Worm (Caenorhabditis elegans) whole organism, early embryonic: ENCODE data around the gene tmed-13.

ENCODE experiments used
- B0310.2 ChIP-seq: sonication (generic microtip); optimal IDR thresholded peaks from 2 replicates; lab custom pipeline; 2016; ENCODE audit warnings: mild to moderate bottlenecking, missing genetic modification characterization, missing compliant biosample characterization
- F13C5.2 ChIP-seq: sonication (generic microtip); optimal IDR thresholded peaks from 2 replicates; lab custom pipeline; 2017; ENCODE audit warnings: mild to moderate bottlenecking, missing genetic modification characterization, inconsistent platforms, missing compliant biosample characterization
- aly-1 ChIP-seq: sonication (generic microtip); optimal IDR thresholded peaks from 2 replicates; lab custom pipeline; 2016; ENCODE audit warnings: missing genetic modification characterization, missing compliant biosample characterization
- ama-1 ChIP-seq: fragments of 150-350 bp; optimal IDR thresholded peaks from 2 replicates; lab custom pipeline; 2014
- ceh-13 ChIP-seq: fragments of 200-800 bp; sonication (Bioruptor generic); optimal IDR thresholded peaks from 2 replicates; lab custom pipeline; 2018; ENCODE audit warnings: mild to moderate bottlenecking, missing genetic modification characterization, missing compliant biosample characterization
- ceh-36 ChIP-seq: sonication (generic microtip); optimal IDR thresholded peaks from 2 replicates; lab custom pipeline; 2016; ENCODE audit warnings: missing genetic modification characterization, inconsistent platforms, missing compliant biosample characterization
- ets-7 ChIP-seq: sonication (generic microtip); optimal IDR thresholded peaks from 2 replicates; lab custom pipeline; 2016; ENCODE audit warnings: missing genotype, missing genetic modification characterization, missing compliant biosample characterization
- flt-1 ChIP-seq: fragments of 200-800 bp; sonication (Bioruptor generic); IDR thresholded peaks from 2 replicates; pipeline ENCODE4 v1.3.6; 2022; ENCODE audit warnings: missing genetic modification characterization, missing compliant biosample characterization
- hmbx-1 ChIP-seq: sonication (generic microtip); optimal IDR thresholded peaks from 2 replicates; lab custom pipeline; 2016; ENCODE audit warnings: mild to moderate bottlenecking, missing genetic modification characterization, missing compliant biosample characterization
- hmg-4 ChIP-seq: fragments of 200-800 bp; sonication (Bioruptor generic); optimal IDR thresholded peaks from 2 replicates; lab custom pipeline; 2018; ENCODE audit warnings: mild to moderate bottlenecking, missing genetic modification characterization, missing compliant biosample characterization
- hnd-1 ChIP-seq: sonication (generic microtip); optimal IDR thresholded peaks from 2 replicates; lab custom pipeline; 2016; ENCODE audit warnings: missing genetic modification characterization, missing compliant biosample characterization
- pes-1 ChIP-seq: fragments of 200-800 bp; sonication (Bioruptor generic); IDR thresholded peaks from 2 replicates; pipeline ENCODE4 v1.3.6; 2022; ENCODE audit warnings: missing genetic modification reagents, missing genetic modification characterization, missing compliant biosample characterization
- scrt-1 ChIP-seq: fragments of 200-800 bp; sonication (Bioruptor generic); IDR thresholded peaks from 2 replicates; pipeline ENCODE4 v1.3.6; 2022; ENCODE audit warnings: missing genetic modification characterization, missing compliant biosample characterization
- tbx-11 ChIP-seq: fragments of 200-800 bp; sonication (Bioruptor generic); IDR thresholded peaks from 2 replicates; pipeline ENCODE4 v1.3.6; 2022; ENCODE audit warnings: missing genetic modification characterization, missing compliant biosample characterization
- tbx-37 ChIP-seq: fragments of 200-800 bp; sonication (Bioruptor generic); conservative IDR thresholded peaks from 2 replicates; pipeline ENCODE4 v1.3.6; 2022; ENCODE audit warnings: missing genetic modification reagents, missing genetic modification characterization, missing compliant biosample characterization
- tra-4 ChIP-seq: sonication (generic microtip); optimal IDR thresholded peaks from 2 replicates; lab custom pipeline; 2017; ENCODE audit warnings: missing genetic modification characterization, missing compliant biosample characterization

tmed-13 gene

ce11 chrIV:6431582-6431981 lies 39.6 kb downstream of the tmed-13 start, which contains the start of gene acp-7:
acp-7 (minus strand) TSS chrIV:6431682.
- TF ChIP-seq tbx-37 (GFP tag; lab: Robert Waterston, UW) (no peak), ceh-36 (tag; lab: Kevin White, UChicago) (no peak), hmg-4 (no peak)

ce11 chrIV:6427223-6427622 lies 44.0 kb downstream of the tmed-13 start:
- TF ChIP-seq pes-1 (GFP tag; lab: Robert Waterston, UW) (no peak), ama-1 (lab: Kevin White, UChicago) (no peak), flt-1 (GFP tag; lab: Robert Waterston, UW) (no peak), ceh-13 (GFP tag; lab: Kevin White, UChicago) (no peak), B0310.2 (tag; lab: Kevin White, UChicago) (no peak), hnd-1 (tag; lab: Kevin White, UChicago) (no peak), tra-4 (tag; lab: Kevin White, UChicago) (no peak), hmg-4 (no peak), aly-1 (tag; lab: Kevin White, UChicago) (no peak), ceh-36 (tag; lab: Kevin White, UChicago) (no peak), ets-7 (no peak), F13C5.2 (tag; lab: Kevin White, UChicago) (no peak)

ce11 chrIV:6426089-6426715 lies 45.0 kb downstream of the tmed-13 start, which contains the start of gene acp-6:
acp-6 (minus strand) TSS chrIV:6426139.
- TF ChIP-seq B0310.2 (tag; lab: Kevin White, UChicago) (no peak), aly-1 (tag; lab: Kevin White, UChicago) (no peak), pes-1 (GFP tag; lab: Robert Waterston, UW) (no peak), scrt-1 (GFP tag; lab: Robert Waterston, UW) (no peak)

ce11 chrIV:6421183-6421635 lies 50.0 kb downstream of the tmed-13 start, which contains the start of gene puf-11:
puf-11 (plus strand) TSS chrIV:6421585.
- TF ChIP-seq ama-1 (lab: Kevin White, UChicago) = no peak
- no peak for TF ChIP-seq hmg-4
- TF ChIP-seq pes-1 (GFP tag; lab: Robert Waterston, UW) = no peak
- TF ChIP-seq tbx-37 (GFP tag; lab: Robert Waterston, UW) = no peak
- no peak for TF ChIP-seq scrt-1 (GFP tag; lab: Robert Waterston, UW)
- no peak for TF ChIP-seq ceh-13 (GFP tag; lab: Kevin White, UChicago)
- no peak for TF ChIP-seq ceh-36 (tag; lab: Kevin White, UChicago)
- no peak for TF ChIP-seq hmbx-1
- no peak for TF ChIP-seq ets-7
- TF ChIP-seq tbx-11 (GFP tag; lab: Robert Waterston, UW) = no peak
